Worm (Caenorhabditis elegans): Measurements from ENCODE around the gene F13B6.3.

DNA sequence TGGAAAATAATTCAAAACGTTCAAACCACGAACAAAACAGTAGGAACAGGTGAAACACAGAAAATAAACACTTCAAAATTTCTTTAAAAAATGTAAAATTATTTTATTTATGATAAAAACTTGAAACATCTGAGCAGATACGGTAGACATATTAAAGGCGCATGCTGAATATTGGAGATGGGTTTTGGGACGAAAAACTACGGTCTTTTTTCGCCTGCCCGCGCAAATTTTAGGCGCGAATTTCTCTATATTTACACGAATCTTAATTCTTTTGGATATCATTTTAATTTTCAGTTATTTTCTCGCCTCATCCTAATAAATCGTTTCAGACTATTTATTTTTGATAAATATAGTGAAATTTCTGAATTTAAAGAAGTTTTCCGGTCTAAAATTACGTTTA lies 11.9 kb upstream of the F13B6.3 start:
- no peak for TF ChIP-seq snpc-4 (tag; optimal IDR thresholded peaks at IDR 0.05)
- no peak for TF ChIP-seq egl-27 (tag; optimal IDR thresholded peaks at IDR 0.05)
- TF ChIP-seq skn-1 (tag; optimal IDR thresholded peaks at IDR 0.05): no peak
- TF ChIP-seq nhr-76 (tag; optimal IDR thresholded peaks at IDR 0.05): no peak
- no peak for TF ChIP-seq fos-1 (tag; optimal IDR thresholded peaks at IDR 0.05)
- TF ChIP-seq pha-4 (tag; optimal IDR thresholded peaks at IDR 0.05): no peak
- no peak for TF ChIP-seq elt-3 (tag; optimal IDR thresholded peaks at IDR 0.05)
- no peak for TF ChIP-seq nhr-43 (tag; optimal IDR thresholded peaks at IDR 0.05; ENCODE audit: poor library complexity, severe bottlenecking)
- TF ChIP-seq mdl-1 (tag; optimal IDR thresholded peaks at IDR 0.05): no peak
- TF ChIP-seq nhr-25 (tag; optimal IDR thresholded peaks at IDR 0.05): no peak
- no peak for TF ChIP-seq ceh-28 (tag; optimal IDR thresholded peaks at IDR 0.05)
- no peak for TF ChIP-seq pqm-1 (tag; optimal IDR thresholded peaks at IDR 0.05)

Data from whole organism, L3 larva.